Fruit fly (Drosophila melanogaster) whole organism, embryonic: ENCODE measurements around the gene CG10663.

Experiments used
- ATbp ChIP-seq: fragments of 200-800 bp; sonication (Bioruptor generic); optimal IDR thresholded peaks from 2 replicates; lab custom pipeline; 2017; ENCODE audit warnings: missing biosample characterization, mild to moderate bottlenecking, missing genetic modification characterization, missing genetic modification reagents
- Abd-B ChIP-seq: fragments of 200-800 bp; sonication (Bioruptor generic); optimal IDR thresholded peaks from 2 replicates; lab custom pipeline; 2018; ENCODE audit warnings: missing biosample characterization, mild to moderate bottlenecking, missing genetic modification characterization, moderate library complexity
- C15 ChIP-seq: fragments of 200-800 bp; sonication (Bioruptor generic); IDR thresholded peaks from 3 replicates; pipeline ENCODE4 v1.3.6; 2022; ENCODE audit warnings: missing biosample characterization, missing genetic modification characterization
- CG10147 ChIP-seq: fragments of 200-800 bp; sonication (Bioruptor generic); optimal IDR thresholded peaks from 2 replicates; lab custom pipeline; 2019; ENCODE audit warnings: missing biosample characterization, mild to moderate bottlenecking, missing genetic modification characterization, moderate library complexity
- CG10274 ChIP-seq: fragments of 200-800 bp; sonication (Bioruptor generic); optimal IDR thresholded peaks from 3 replicates; lab custom pipeline; 2017; ENCODE audit warnings: missing biosample characterization, mild to moderate bottlenecking, missing genetic modification characterization
- CG10565 ChIP-seq: fragments of 200-800 bp; sonication (Bioruptor generic); optimal IDR thresholded peaks from 3 replicates; lab custom pipeline; 2016; ENCODE audit warnings: missing biosample characterization, mild to moderate bottlenecking, missing genetic modification characterization
- CG11456 ChIP-seq: fragments of 200-800 bp; sonication (Bioruptor generic); IDR thresholded peaks from 3 replicates; pipeline ENCODE4 v1.3.6; 2022; ENCODE audit warnings: missing biosample characterization, missing genetic modification characterization
- CG11504 ChIP-seq: fragments of 200-800 bp; sonication (Bioruptor generic); optimal IDR thresholded peaks from 3 replicates; lab custom pipeline; 2019; ENCODE audit warnings: missing biosample characterization, mild to moderate bottlenecking, missing genetic modification characterization, moderate library complexity
- CG11723 ChIP-seq: fragments of 200-800 bp; sonication (Bioruptor generic); optimal IDR thresholded peaks from 2 replicates; lab custom pipeline; 2017; ENCODE audit warnings: missing biosample characterization, mild to moderate bottlenecking, missing genetic modification characterization
- CG12744 ChIP-seq: fragments of 200-800 bp; sonication (Bioruptor generic); optimal IDR thresholded peaks from 2 replicates; lab custom pipeline; 2016; ENCODE audit warnings: missing biosample characterization, missing genetic modification characterization
- CG16813 ChIP-seq: fragments of 200-800 bp; sonication (Bioruptor generic); IDR thresholded peaks from 3 replicates; pipeline ENCODE4 v1.3.6; 2022; ENCODE audit warnings: missing biosample characterization, missing genetic modification characterization; ENCODE audit not compliant: partially characterized antibody
- CG16815 ChIP-seq: fragments of 200-800 bp; sonication (Bioruptor generic); optimal IDR thresholded peaks from 3 replicates; lab custom pipeline; 2017; ENCODE audit warnings: missing biosample characterization, mild to moderate bottlenecking, missing genetic modification characterization
- CG17568 ChIP-seq: fragments of 200-800 bp; sonication (Bioruptor generic); optimal IDR thresholded peaks from 2 replicates; lab custom pipeline; 2018; ENCODE audit warnings: missing biosample characterization, mild to moderate bottlenecking, missing genetic modification characterization, moderate library complexity
- CG2120 ChIP-seq: fragments of 200-800 bp; sonication (Bioruptor generic); optimal IDR thresholded peaks from 3 replicates; lab custom pipeline; 2016; ENCODE audit warnings: missing biosample characterization, missing genetic modification characterization
- CG2199 ChIP-seq: fragments of 200-800 bp; sonication (Bioruptor generic); IDR thresholded peaks from 3 replicates; pipeline ENCODE4 v1.3.6; 2022; ENCODE audit warnings: missing biosample characterization, missing genetic modification characterization
- CG2712 ChIP-seq: fragments of 200-800 bp; optimal IDR thresholded peaks from 3 replicates; lab custom pipeline; 2019; ENCODE audit warnings: missing biosample characterization, mild to moderate bottlenecking, missing genetic modification characterization, moderate library complexity
- CG30020 ChIP-seq: fragments of 200-800 bp; optimal IDR thresholded peaks from 2 replicates; lab custom pipeline; 2019; ENCODE audit warnings: missing biosample characterization, mild to moderate bottlenecking, missing genetic modification characterization, moderate library complexity
- CG3407 ChIP-seq: fragments of 200-800 bp; sonication (Bioruptor generic); optimal IDR thresholded peaks from 2 replicates; lab custom pipeline; 2018; ENCODE audit warnings: missing biosample characterization, mild to moderate bottlenecking, missing genetic modification characterization
- CG6272 ChIP-seq: fragments of 200-800 bp; sonication (Bioruptor generic); IDR thresholded peaks from 2 replicates; pipeline ENCODE4 v1.3.6; 2022; ENCODE audit warnings: missing biosample characterization, missing genetic modification characterization
- CG7372 ChIP-seq: fragments of 200-800 bp; sonication (Bioruptor generic); IDR thresholded peaks from 2 replicates; pipeline ENCODE4 v1.3.6; 2022; ENCODE audit warnings: missing biosample characterization, missing genetic modification characterization
- CG7987 ChIP-seq: fragments of 200-800 bp; sonication (Bioruptor generic); optimal IDR thresholded peaks from 2 replicates; lab custom pipeline; 2018; ENCODE audit warnings: missing biosample characterization, mild to moderate bottlenecking, missing genetic modification characterization, moderate library complexity
- CG8281 ChIP-seq: fragments of 200-800 bp; sonication (Bioruptor generic); optimal IDR thresholded peaks from 2 replicates; lab custom pipeline; 2018; ENCODE audit warnings: missing biosample characterization, mild to moderate bottlenecking, missing genetic modification characterization, moderate library complexity
- Dbx ChIP-seq: fragments of 200-800 bp; sonication (Bioruptor generic); IDR thresholded peaks from 3 replicates; pipeline ENCODE4 v1.3.6; 2022; ENCODE audit warnings: missing biosample characterization, missing genetic modification characterization
- Drgx ChIP-seq: fragments of 200-800 bp; sonication (Bioruptor generic); IDR thresholded peaks from 2 replicates; pipeline ENCODE4 v1.3.6; 2022; ENCODE audit warnings: missing biosample characterization, missing genetic modification characterization
- Hr51 ChIP-seq, 2 experiments: fragments of 200-800 bp; sonication (Bioruptor generic); optimal IDR thresholded peaks; 2 replicates in 1 of 2; 3 replicates in 1 of 2; lab custom pipeline; 2016 to 2018; ENCODE audit warnings: missing biosample characterization in 2 of 2, missing genetic modification characterization in 2 of 2, mild to moderate bottlenecking in 1 of 2, moderate library complexity in 1 of 2
- Kr ChIP-seq: fragments of 200-800 bp; sonication (Bioruptor generic); optimal IDR thresholded peaks from 2 replicates; lab custom pipeline; 2017; ENCODE audit warnings: missing biosample characterization, mild to moderate bottlenecking, missing genetic modification characterization
- MBD-R2 ChIP-seq: fragments of 200-800 bp; sonication (Bioruptor generic); IDR thresholded peaks from 2 replicates; pipeline ENCODE4 v1.3.6; 2022; ENCODE audit warnings: missing biosample characterization, missing genetic modification characterization
- NC2α ChIP-seq: fragments of 200-800 bp; sonication (Bioruptor generic); optimal IDR thresholded peaks from 2 replicates; lab custom pipeline; 2016; ENCODE audit warnings: missing biosample characterization, missing genetic modification characterization
- Oli ChIP-seq: fragments of 200-800 bp; sonication (Bioruptor generic); optimal IDR thresholded peaks from 2 replicates; lab custom pipeline; 2018; ENCODE audit warnings: missing biosample characterization, mild to moderate bottlenecking, missing genetic modification characterization, moderate library complexity
- Ssrp ChIP-seq: fragments of 200-800 bp; sonication (Bioruptor generic); optimal IDR thresholded peaks from 2 replicates; lab custom pipeline; 2018; ENCODE audit warnings: missing biosample characterization, mild to moderate bottlenecking, missing genetic modification characterization, moderate library complexity
- Trl ChIP-seq, 3 experiments: fragments of >200 bp in 2 of 3; fragments of 200-800 bp in 1 of 3; sonication (Bioruptor generic) in 1 of 3; optimal IDR thresholded peaks; 2 replicates in 1 of 3; 3 replicates in 2 of 3; lab custom pipeline; 2016 to 2017; ENCODE audit warnings: missing biosample characterization in 1 of 3, missing genetic modification characterization in 1 of 3
- ab ChIP-seq: fragments of 200-800 bp; sonication (Bioruptor generic); optimal IDR thresholded peaks from 2 replicates; lab custom pipeline; 2016; ENCODE audit warnings: missing biosample characterization, missing genetic modification characterization
- crol ChIP-seq: fragments of 200-800 bp; sonication (Bioruptor generic); IDR thresholded peaks from 2 replicates; pipeline ENCODE4 v1.3.6; 2022; ENCODE audit warnings: missing biosample characterization, missing genetic modification characterization
- danr ChIP-seq: fragments of 200-800 bp; sonication (Bioruptor generic); IDR thresholded peaks from 2 replicates; pipeline ENCODE4 v1.3.6; 2022; ENCODE audit warnings: missing biosample characterization, missing genetic modification characterization
- ewg ChIP-seq: fragments of 200-800 bp; sonication (Bioruptor generic); optimal IDR thresholded peaks from 3 replicates; lab custom pipeline; 2017; ENCODE audit warnings: mild to moderate bottlenecking, missing biosample characterization, missing genetic modification reagents, missing genetic modification characterization
- fd96Cb ChIP-seq: fragments of 200-800 bp; sonication (Bioruptor generic); optimal IDR thresholded peaks from 2 replicates; lab custom pipeline; 2018; ENCODE audit warnings: missing biosample characterization, mild to moderate bottlenecking, missing genetic modification characterization, moderate library complexity
- fru ChIP-seq: fragments of >200 bp; optimal IDR thresholded peaks from 2 replicates; lab custom pipeline; 2017
- fu2 ChIP-seq: fragments of 200-800 bp; sonication (Bioruptor generic); optimal IDR thresholded peaks from 2 replicates; lab custom pipeline; 2016; ENCODE audit warnings: missing biosample characterization, missing genetic modification characterization
- gem ChIP-seq: fragments of 200-800 bp; sonication (Bioruptor generic); optimal IDR thresholded peaks from 2 replicates; lab custom pipeline; 2019; ENCODE audit warnings: missing biosample characterization, mild to moderate bottlenecking, missing genetic modification characterization, moderate library complexity
- hb ChIP-seq: fragments of 200-800 bp; sonication (Bioruptor generic); IDR thresholded peaks from 3 replicates; pipeline ENCODE4 v1.3.6; 2022; ENCODE audit warnings: missing biosample characterization, missing genetic modification characterization; ENCODE audit not compliant: partially characterized antibody
- kah ChIP-seq: fragments of 200-800 bp; sonication (Bioruptor generic); optimal IDR thresholded peaks from 2 replicates; lab custom pipeline; 2018; ENCODE audit warnings: missing biosample characterization, mild to moderate bottlenecking, missing genetic modification characterization
- lola ChIP-seq, 3 experiments: fragments of >200 bp in 2 of 3; fragments of 200-800 bp in 1 of 3; sonication (Bioruptor generic) in 1 of 3; optimal IDR thresholded peaks; 2 replicates each; lab custom pipeline; 2017 to 2019; ENCODE audit warnings: missing biosample characterization in 3 of 3, missing genetic modification characterization in 3 of 3, mild to moderate bottlenecking in 1 of 3, moderate library complexity in 1 of 3
- maf-S ChIP-seq: fragments of 200-800 bp; sonication (Bioruptor generic); optimal IDR thresholded peaks from 2 replicates; lab custom pipeline; 2016; ENCODE audit warnings: missing biosample characterization, missing genetic modification characterization
- nerfin-1 ChIP-seq: fragments of 200-800 bp; sonication (Bioruptor generic); optimal IDR thresholded peaks from 3 replicates; lab custom pipeline; 2019; ENCODE audit warnings: missing biosample characterization, mild to moderate bottlenecking, missing genetic modification characterization, moderate library complexity
- seq ChIP-seq: fragments of 200-800 bp; sonication (Bioruptor generic); IDR thresholded peaks from 2 replicates; pipeline ENCODE4 v1.3.6; 2022; ENCODE audit warnings: missing biosample characterization, missing genetic modification characterization
- so ChIP-seq: fragments of 200-800 bp; sonication (Bioruptor generic); IDR thresholded peaks from 3 replicates; pipeline ENCODE4 v1.3.6; 2022; ENCODE audit warnings: missing biosample characterization, missing genetic modification characterization
- sob ChIP-seq: fragments of 200-800 bp; sonication (Bioruptor generic); IDR thresholded peaks from 2 replicates; pipeline ENCODE4 v1.3.6; 2022; ENCODE audit warnings: missing biosample characterization, missing genetic modification characterization
- tin ChIP-seq: fragments of 200-800 bp; sonication (Bioruptor generic); optimal IDR thresholded peaks from 3 replicates; lab custom pipeline; 2016; ENCODE audit warnings: missing biosample characterization, missing genetic modification characterization
- trem ChIP-seq: fragments of 200-800 bp; optimal IDR thresholded peaks from 3 replicates; lab custom pipeline; 2019; ENCODE audit warnings: missing biosample characterization, mild to moderate bottlenecking, missing genetic modification characterization, moderate library complexity
- zfh1 ChIP-seq: fragments of 200-800 bp; sonication (Bioruptor generic); IDR thresholded peaks from 3 replicates; pipeline ENCODE4 v1.3.6; 2022; ENCODE audit warnings: missing biosample characterization, missing genetic modification characterization

CG10663 gene

DNA sequence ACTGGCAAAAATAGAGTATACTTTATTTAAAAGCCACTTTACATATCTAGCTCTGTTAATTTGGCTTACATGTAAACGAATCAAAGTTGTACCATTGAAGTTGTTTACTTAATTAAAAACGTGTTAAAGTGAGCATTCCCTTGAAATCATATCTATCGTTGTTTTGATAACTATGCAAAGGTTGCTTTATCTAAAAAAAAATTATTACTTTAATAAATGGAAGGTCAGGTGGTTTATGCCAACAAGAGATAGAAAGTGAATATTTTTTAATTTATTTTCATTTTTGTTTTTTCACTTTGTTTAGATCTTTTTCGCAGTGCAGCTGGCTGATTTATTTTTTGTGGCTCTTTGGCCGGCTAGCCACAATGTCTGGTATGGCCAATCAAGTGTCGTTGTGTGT is 1.9 kb downstream of the CG10663 start (continued):
- TF ChIP-seq CG10274 (GFP tag; lab: Kevin White, UChicago) (peak; percentile 28), CG2199 (GFP tag; lab: Robert Waterston, UW) (no peak), lola (GFP tag; optimal IDR thresholded peaks at IDR 0.05; lab: Kevin White, UChicago) (peak in 1 of 3 experiments; percentile 54), CG16813 (GFP tag; lab: Robert Waterston, UW) (no peak), C15 (no peak), maf-S (GFP tag; lab: Kevin White, UChicago) (peak; percentile 20), Hr51 (GFP tag; optimal IDR thresholded peaks at IDR 0.05; lab: Kevin White, UChicago) (peak; percentile 12 to 91), crol (no peak), ATbp (GFP tag; lab: Kevin White, UChicago) (peak; percentile 67), kah (GFP tag; lab: Kevin White, UChicago) (peak; percentile 51), CG11723 (GFP tag; lab: Kevin White, UChicago) (peak; percentile 47), Abd-B (GFP tag; lab: Kevin White, UChicago) (peak; percentile 56), CG11456 (no peak), so (GFP tag; lab: Robert Waterston, UW) (peak; percentile 72; the same call in 2 of the 3 replicates), CG12744 (GFP tag; lab: Kevin White, UChicago) (peak; percentile 37), CG11504 (peak; percentile 91), gem (tag; lab: Kevin White, UChicago) (peak; percentile 86), CG8281 (tag; lab: Kevin White, UChicago) (peak; percentile 43), CG2120 (GFP tag; lab: Kevin White, UChicago) (peak; percentile 60), Kr (GFP tag; lab: Kevin White, UChicago) (no peak), CG30020 (no peak), CG7987 (GFP tag; lab: Kevin White, UChicago) (no peak), CG3407 (peak; percentile 54), ewg (GFP tag; lab: Kevin White, UChicago) (peak; percentile 64), zfh1 (GFP tag; lab: Robert Waterston, UW) (peak; percentile 72; the same call in 2 of the 3 replicates), CG6272 (no peak; the same call in 1 of the 2 replicates), Trl (optimal IDR thresholded peaks at IDR 0.05; lab: Kevin White, UChicago) (no peak), Trl (GFP tag; optimal IDR thresholded peaks at IDR 0.05; lab: Kevin White, UChicago) (peak; percentile 19), MBD-R2 (GFP tag; lab: Robert Waterston, UW) (no peak), fu2 (GFP tag; lab: Kevin White, UChicago) (peak; percentile 26), Ssrp (tag; lab: Kevin White, UChicago) (peak; percentile 75), Oli (tag; lab: Kevin White, UChicago) (peak; percentile 84), CG10565 (GFP tag; lab: Kevin White, UChicago) (no peak), danr (no peak), CG7372 (GFP tag; lab: Robert Waterston, UW) (peak; percentile 41), tin (GFP tag; lab: Kevin White, UChicago) (peak; percentile 51), seq (GFP tag; lab: Robert Waterston, UW) (peak; percentile 61), hb (GFP tag; lab: Robert Waterston, UW) (no peak), fru (lab: Kevin White, UChicago) (no peak), Drgx (GFP tag; lab: Robert Waterston, UW) (peak; percentile 89), CG16815 (GFP tag; lab: Kevin White, UChicago) (peak; percentile 49), sob (GFP tag; lab: Robert Waterston, UW) (peak; percentile 64), CG2712 (tag; lab: Kevin White, UChicago) (peak; percentile 86), CG17568 (GFP tag; lab: Kevin White, UChicago) (peak; percentile 33), trem (peak; percentile 50), fd96Cb (tag; lab: Kevin White, UChicago) (peak; percentile 84), NC2α (peak; percentile 5), CG10147 (GFP tag; lab: Kevin White, UChicago) (peak; percentile 72), nerfin-1 (tag; lab: Kevin White, UChicago) (peak; percentile 75), Dbx (GFP tag; lab: Robert Waterston, UW) (peak; percentile 57; the same call in 1 of the 3 replicates), ab (GFP tag; lab: Kevin White, UChicago) (no peak)
